Worm (Caenorhabditis elegans): ENCODE results near the gene mig-22.

Gene mig-22

DNA sequence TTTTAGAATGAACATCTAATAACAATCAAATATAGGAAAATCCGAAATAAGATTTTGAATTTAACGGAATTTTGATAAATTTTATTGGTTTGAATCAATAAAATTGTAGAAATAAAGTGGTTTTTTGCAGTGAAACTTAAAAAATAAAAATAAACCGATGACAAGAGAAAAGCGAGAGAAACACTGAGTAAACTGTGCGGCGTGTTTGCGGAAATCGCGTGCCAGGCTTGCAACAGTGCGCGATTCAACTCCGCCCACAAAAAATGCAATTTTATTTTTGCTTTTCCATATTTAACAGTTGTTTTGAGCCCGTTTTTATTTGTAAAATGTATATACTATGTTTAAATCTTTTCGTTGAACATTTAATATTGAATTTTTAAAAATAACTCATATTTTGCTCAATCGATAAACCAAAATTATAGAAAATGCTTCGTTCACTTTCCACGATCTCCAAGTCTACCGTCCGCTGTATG is 783 bp upstream of the mig-22 start, which contains the start of gene mtss-1:
mtss-1 (plus strand) TSS at position 423 of the 473 bp plus-strand sequence.
- TF ChIP-seq nhr-11 (tag; optimal IDR thresholded peaks at IDR 0.05) (no peak), rnt-1 (tag; optimal IDR thresholded peaks at IDR 0.05) (peak; percentile 78), efl-1 (optimal IDR thresholded peaks at IDR 0.05) (peak; percentile 48 to 65), efl-1 (GFP tag; optimal IDR thresholded peaks at IDR 0.05 in 1 of 2) (peak; percentile 41 to 95), nhr-77 (tag; optimal IDR thresholded peaks at IDR 0.05) (no peak), nhr-84 (tag; optimal IDR thresholded peaks at IDR 0.05) (no peak), swsn-7 (tag; optimal IDR thresholded peaks at IDR 0.05) (peak; percentile 58), aly-2 (tag; optimal IDR thresholded peaks at IDR 0.05) (no peak), pag-3 (tag; optimal IDR thresholded peaks at IDR 0.05; ENCODE audit: borderline replicate concordance, insufficient read depth) (no peak), ama-1 (optimal IDR thresholded peaks at IDR 0.05) (no peak), snpc-4 (tag; optimal IDR thresholded peaks at IDR 0.05) (peak; percentile 46), ceh-82 (tag; optimal IDR thresholded peaks at IDR 0.05) (peak; percentile 4 to 47 (median 44)), lin-39 (tag; optimal IDR thresholded peaks at IDR 0.05) (no peak), ceh-88 (GFP tag; IDR thresholded peaks at IDR 0.05) (no peak), efl-3 (GFP tag; optimal IDR thresholded peaks at IDR 0.05) (no peak), grh-1 (GFP tag; IDR thresholded peaks at IDR 0.05) (peak; percentile 68), hlh-17 (GFP tag; optimal IDR thresholded peaks at IDR 0.05; ENCODE audit: borderline replicate concordance) (no peak), lin-15B (tag; optimal IDR thresholded peaks at IDR 0.05) (peak; percentile 15), C34B4.2 (tag; optimal IDR thresholded peaks at IDR 0.05) (no peak), tbx-2 (tag; optimal IDR thresholded peaks at IDR 0.05) (peak; percentile 68), nhr-237 (tag; optimal IDR thresholded peaks at IDR 0.05) (no peak), nhr-76 (tag; optimal IDR thresholded peaks at IDR 0.05) (no peak), jun-1 (tag; optimal IDR thresholded peaks at IDR 0.05) (no peak), pax-3 (tag; optimal IDR thresholded peaks at IDR 0.05) (no peak), pqm-1 (tag; optimal IDR thresholded peaks at IDR 0.05) (no peak), unc-86 (tag; optimal IDR thresholded peaks at IDR 0.05) (peak; percentile 15), xbp-1 (tag; optimal IDR thresholded peaks at IDR 0.05) (peak; percentile 55), mef-2 (tag; optimal IDR thresholded peaks at IDR 0.05) (no peak), sup-37 (GFP tag; optimal IDR thresholded peaks at IDR 0.05) (no peak), nhr-20 (tag; optimal IDR thresholded peaks at IDR 0.05) (peak; percentile 62), ces-1 (GFP tag; optimal IDR thresholded peaks at IDR 0.05) (no peak), snu-23 (GFP tag; optimal IDR thresholded peaks at IDR 0.05) (peak; percentile 60), nhr-19 (GFP tag; conservative IDR thresholded peaks at IDR 0.05) (peak; percentile 59), lin-13 (GFP tag; optimal IDR thresholded peaks at IDR 0.05) (peak; percentile 3), mab-9 (GFP tag; IDR thresholded peaks at IDR 0.05) (no peak), unc-98 (GFP tag; IDR thresholded peaks at IDR 0.05) (no peak), alr-1 (tag; optimal IDR thresholded peaks at IDR 0.05; ENCODE audit: borderline replicate concordance) (no peak), aha-1 (tag; optimal IDR thresholded peaks at IDR 0.05) (no peak), lin-35 (GFP tag; optimal IDR thresholded peaks at IDR 0.05) (peak; percentile 45 to 67), irx-1 (tag; optimal IDR thresholded peaks at IDR 0.05) (peak; percentile 33), sox-4 (tag; optimal IDR thresholded peaks at IDR 0.05) (no peak), elt-2 (tag; optimal IDR thresholded peaks at IDR 0.05) (no peak), nhr-47 (tag; optimal IDR thresholded peaks at IDR 0.05) (peak; percentile 70), ztf-11 (tag; optimal IDR thresholded peaks at IDR 0.05) (peak in 1 of 2 experiments; percentile 42), ztf-4 (tag; optimal IDR thresholded peaks at IDR 0.05) (no peak), fos-1 (tag; optimal IDR thresholded peaks at IDR 0.05) (no peak), F16B12.6 (tag; optimal IDR thresholded peaks at IDR 0.05) (no peak), nhr-28 (tag; optimal IDR thresholded peaks at IDR 0.05) (no peak), C16A3.4 (tag; optimal IDR thresholded peaks at IDR 0.05) (peak; percentile 37), nhr-71 (tag; optimal IDR thresholded peaks at IDR 0.05) (peak; percentile 69), dpl-1 (GFP tag; optimal IDR thresholded peaks at IDR 0.05) (peak; percentile 11 to 59 (median 56)), isw-1 (GFP tag; IDR thresholded peaks at IDR 0.05) (no peak), hpl-2 (GFP tag; optimal IDR thresholded peaks at IDR 0.05) (peak; percentile 60), ceh-8 (GFP tag; optimal IDR thresholded peaks at IDR 0.05) (no peak)

Data from whole organism, L1 larva.